Fruit fly (Drosophila melanogaster): ENCODE results near the gene Nplp3.

- no peak for TF ChIP-seq cnc (optimal IDR thresholded peaks at IDR 0.05)
- no peak for TF ChIP-seq CG33017 (tag; optimal IDR thresholded peaks at IDR 0.05)
- no peak for TF ChIP-seq ovo (GFP tag; optimal IDR thresholded peaks at IDR 0.05)
- no peak for TF ChIP-seq CG14711 (tag; optimal IDR thresholded peaks at IDR 0.05)
- TF ChIP-seq CG5204 (GFP tag; optimal IDR thresholded peaks at IDR 0.05) = no peak
- no peak for TF ChIP-seq CG7101 (tag; optimal IDR thresholded peaks at IDR 0.05)
- TF ChIP-seq toe (GFP tag; optimal IDR thresholded peaks at IDR 0.05) = no peak
- TF ChIP-seq CG1620 (GFP tag; optimal IDR thresholded peaks at IDR 0.05) = no peak
- TF ChIP-seq CG12768 (GFP tag; optimal IDR thresholded peaks at IDR 0.05) = no peak
- TF ChIP-seq CG11617 (GFP tag; optimal IDR thresholded peaks at IDR 0.05) = no peak
- TF ChIP-seq Crg-1 (GFP tag; optimal IDR thresholded peaks at IDR 0.05) = no peak
- no peak for TF ChIP-seq pad (GFP tag; optimal IDR thresholded peaks at IDR 0.05)
- TF ChIP-seq tj (GFP tag; optimal IDR thresholded peaks at IDR 0.05) = no peak
- TF ChIP-seq Mnt (GFP tag; optimal IDR thresholded peaks at IDR 0.05) = no peak
Observed at dm6 chr3L:16291678-16292077, 26.1 kb upstream of the Nplp3 start.

Data from whole organism, adult.